Worm (Caenorhabditis elegans): ENCODE results near the gene R12G8.1.

DNA sequence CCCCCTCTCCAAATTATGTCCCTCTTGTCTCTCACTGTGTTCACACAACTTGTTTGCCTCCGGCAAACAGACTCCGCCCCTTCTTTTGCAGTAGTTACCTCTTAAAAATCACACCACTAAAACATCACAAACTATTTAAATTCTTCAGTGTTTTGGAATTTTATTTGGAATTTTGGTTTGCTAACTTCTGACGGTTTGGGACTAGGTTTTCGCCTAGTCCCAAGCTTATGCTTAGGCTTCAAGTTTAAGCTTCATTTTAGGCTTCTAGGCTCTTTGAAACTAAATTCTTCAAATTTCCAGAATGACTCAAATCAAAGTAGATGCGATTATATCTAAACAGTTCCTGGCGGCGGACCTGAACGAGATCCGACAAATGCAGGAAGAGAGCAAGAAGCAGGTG is 24.3 kb downstream of the R12G8.1 start, which contains the start of gene fat-5:
- TF ChIP-seq ama-1 (optimal IDR thresholded peaks at IDR 0.05) (no peak), aly-1 (tag; optimal IDR thresholded peaks at IDR 0.05) (no peak), pes-1 (GFP tag; IDR thresholded peaks at IDR 0.05) (no peak), ceh-13 (GFP tag; optimal IDR thresholded peaks at IDR 0.05) (no peak), sea-1 (GFP tag; conservative IDR thresholded peaks at IDR 0.05) (no peak), ets-7 (tag; optimal IDR thresholded peaks at IDR 0.05) (no peak), tra-4 (tag; optimal IDR thresholded peaks at IDR 0.05) (no peak), hmg-4 (GFP tag; optimal IDR thresholded peaks at IDR 0.05) (no peak), hmbx-1 (tag; optimal IDR thresholded peaks at IDR 0.05) (no peak), tbx-37 (GFP tag; conservative IDR thresholded peaks at IDR 0.05) (no peak), tbx-11 (GFP tag; IDR thresholded peaks at IDR 0.05) (no peak)
